Worm (Caenorhabditis elegans): ENCODE results near the gene Y39A1A.22.

Gene Y39A1A.22

DNA sequence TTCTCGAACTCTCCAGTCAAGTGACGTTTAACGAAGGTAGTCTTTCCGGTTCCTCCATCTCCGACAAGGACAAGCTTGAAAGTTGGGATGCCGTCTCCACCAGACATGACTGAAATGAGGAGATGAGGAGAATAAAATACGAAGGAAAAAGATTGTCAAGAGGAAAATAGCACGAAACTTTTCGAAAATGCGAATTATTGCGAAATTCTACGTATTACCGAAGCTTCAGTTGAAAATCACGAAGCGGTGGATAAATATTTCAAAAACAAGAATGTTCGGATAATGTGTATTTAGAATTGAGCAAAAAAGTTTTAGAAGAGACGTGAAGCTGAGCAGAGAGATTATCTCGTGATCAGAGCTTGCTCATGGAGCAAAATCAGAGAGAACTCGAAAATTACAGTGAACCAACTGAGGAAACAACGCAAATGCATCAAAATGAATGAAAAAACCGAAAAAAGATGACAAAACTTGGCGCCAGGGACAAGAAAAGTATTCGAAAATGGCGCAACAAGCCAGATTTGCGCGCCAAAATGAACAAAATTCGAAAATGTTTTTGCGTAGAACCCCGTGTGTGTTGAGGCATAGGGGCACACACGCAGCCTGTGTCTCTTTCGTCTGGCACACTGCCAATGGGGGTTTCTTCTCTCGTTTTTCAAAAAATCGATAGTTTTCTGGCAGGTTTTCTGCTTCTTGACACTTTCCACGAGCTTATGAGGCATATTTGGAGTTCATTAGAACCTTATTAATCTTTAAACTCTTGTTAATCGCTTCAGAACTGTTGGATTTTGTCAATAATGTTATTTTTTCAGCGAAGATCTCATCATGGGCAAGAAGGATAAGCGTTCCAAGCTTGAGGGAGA lies 41.0 kb upstream of the Y39A1A.22 start, which contains the start of the genes ran-1 and dkc-1:
ran-1 (minus strand) TSS at position 109 of the 860 bp plus-strand sequence.
dkc-1 (plus strand) TSS at position 810 of the 860 bp plus-strand sequence.
- TF ChIP-seq madf-9 (GFP tag; conservative IDR thresholded peaks at IDR 0.05) (0 out of 2 replicates have a peak, but pooled peaks have one; percentile 19), hlh-11 (tag; optimal IDR thresholded peaks at IDR 0.05) (peak; percentile 58), zip-2 (tag; optimal IDR thresholded peaks at IDR 0.05) (no peak), dve-1 (tag; optimal IDR thresholded peaks at IDR 0.05; ENCODE audit: insufficient read depth) (peak; percentile 79), aly-2 (tag; optimal IDR thresholded peaks at IDR 0.05) (no peak), nhr-6 (tag; optimal IDR thresholded peaks at IDR 0.05) (peak; percentile 33), lim-7 (GFP tag; IDR thresholded peaks at IDR 0.05) (no peak), lin-15B (tag; optimal IDR thresholded peaks at IDR 0.05) (no peak), attf-4 (tag; optimal IDR thresholded peaks at IDR 0.05) (no peak), lin-13 (GFP tag; optimal IDR thresholded peaks at IDR 0.05) (peak; percentile 87), T26A8.4 (GFP tag; IDR thresholded peaks at IDR 0.05) (no peak; the same call in 1 of the 2 replicates), F26F4.8 (GFP tag; conservative IDR thresholded peaks at IDR 0.05) (no peak), F37D6.2 (tag; optimal IDR thresholded peaks at IDR 0.05) (peak; percentile 15), nhr-76 (tag; optimal IDR thresholded peaks at IDR 0.05) (no peak), zip-11 (GFP tag; IDR thresholded peaks at IDR 0.05) (no peak), zag-1 (tag; optimal IDR thresholded peaks at IDR 0.05) (no peak), nhr-48 (tag; optimal IDR thresholded peaks at IDR 0.05) (peak; percentile 12), Y105C5A.15 (GFP tag; IDR thresholded peaks at IDR 0.05) (no peak), saeg-2 (GFP tag; IDR thresholded peaks at IDR 0.05) (no peak), mep-1 (tag; optimal IDR thresholded peaks at IDR 0.05) (peak; percentile 79), ZK546.5 (tag; optimal IDR thresholded peaks at IDR 0.05) (no peak), dmd-6 (GFP tag; IDR thresholded peaks at IDR 0.05) (peak; percentile 58), ctbp-1 (GFP tag; IDR thresholded peaks at IDR 0.05) (no peak), nhr-111 (GFP tag; optimal IDR thresholded peaks at IDR 0.05) (no peak), pqm-1 (tag; optimal IDR thresholded peaks at IDR 0.05) (no peak), lin-29 (GFP tag; IDR thresholded peaks at IDR 0.05) (no peak), nhr-11 (tag; optimal IDR thresholded peaks at IDR 0.05) (peak; percentile 68), F10B5.3 (tag; optimal IDR thresholded peaks at IDR 0.05) (no peak), hlh-30 (tag; optimal IDR thresholded peaks at IDR 0.05; ENCODE audit: insufficient read depth) (peak; percentile 66), ceh-44 (GFP tag; IDR thresholded peaks at IDR 0.05) (0 out of 2 replicates have a peak, but pooled peaks have one; percentile 49), arid-1 (GFP tag; conservative IDR thresholded peaks at IDR 0.05) (peak; percentile 39; the same call in 1 of the 2 replicates), hmg-1.1 (GFP tag; IDR thresholded peaks at IDR 0.05) (peak; percentile 79), mdl-1 (tag; optimal IDR thresholded peaks at IDR 0.05) (peak in 1 of 2 experiments; percentile 45), D1046.2 (GFP tag; IDR thresholded peaks at IDR 0.05) (no peak; the same call in 1 of the 2 replicates), ztf-7 (tag; optimal IDR thresholded peaks at IDR 0.05) (no peak), Y75B8A.6 (GFP tag; IDR thresholded peaks at IDR 0.05) (no peak), ceh-28 (tag; optimal IDR thresholded peaks at IDR 0.05) (peak; percentile 48), dmd-9 (GFP tag; IDR thresholded peaks at IDR 0.05) (peak; percentile 59; the same call in 1 of the 2 replicates), sdz-12 (GFP tag; optimal IDR thresholded peaks at IDR 0.05) (no peak), nhr-77 (tag; optimal IDR thresholded peaks at IDR 0.05) (no peak), fos-1 (tag; optimal IDR thresholded peaks at IDR 0.05) (no peak), php-3 (GFP tag; IDR thresholded peaks at IDR 0.05) (no peak), nhr-42 (GFP tag; IDR thresholded peaks at IDR 0.05) (no peak), mxl-3 (GFP tag; optimal IDR thresholded peaks at IDR 0.05) (peak; percentile 9), ama-1 (optimal IDR thresholded peaks at IDR 0.05) (peak; percentile 27), mes-2 (tag; optimal IDR thresholded peaks at IDR 0.05; ENCODE audit: poor library complexity, severe bottlenecking) (peak; percentile 84), Y48G9A.11 (GFP tag; IDR thresholded peaks at IDR 0.05) (peak; percentile 67), unc-130 (GFP tag; optimal IDR thresholded peaks at IDR 0.05) (peak; percentile 86), gei-8 (GFP tag; optimal IDR thresholded peaks at IDR 0.05) (no peak), daf-8 (GFP tag; IDR thresholded peaks at IDR 0.05) (no peak)

Measured in whole organism, L4 larva.